Fruit fly (Drosophila melanogaster): Measurements from ENCODE around the gene CG3961.
A peak's percentile ranks its signal among the peaks of the same experiment; 100 is the strongest.

Gene CG3961

DNA sequence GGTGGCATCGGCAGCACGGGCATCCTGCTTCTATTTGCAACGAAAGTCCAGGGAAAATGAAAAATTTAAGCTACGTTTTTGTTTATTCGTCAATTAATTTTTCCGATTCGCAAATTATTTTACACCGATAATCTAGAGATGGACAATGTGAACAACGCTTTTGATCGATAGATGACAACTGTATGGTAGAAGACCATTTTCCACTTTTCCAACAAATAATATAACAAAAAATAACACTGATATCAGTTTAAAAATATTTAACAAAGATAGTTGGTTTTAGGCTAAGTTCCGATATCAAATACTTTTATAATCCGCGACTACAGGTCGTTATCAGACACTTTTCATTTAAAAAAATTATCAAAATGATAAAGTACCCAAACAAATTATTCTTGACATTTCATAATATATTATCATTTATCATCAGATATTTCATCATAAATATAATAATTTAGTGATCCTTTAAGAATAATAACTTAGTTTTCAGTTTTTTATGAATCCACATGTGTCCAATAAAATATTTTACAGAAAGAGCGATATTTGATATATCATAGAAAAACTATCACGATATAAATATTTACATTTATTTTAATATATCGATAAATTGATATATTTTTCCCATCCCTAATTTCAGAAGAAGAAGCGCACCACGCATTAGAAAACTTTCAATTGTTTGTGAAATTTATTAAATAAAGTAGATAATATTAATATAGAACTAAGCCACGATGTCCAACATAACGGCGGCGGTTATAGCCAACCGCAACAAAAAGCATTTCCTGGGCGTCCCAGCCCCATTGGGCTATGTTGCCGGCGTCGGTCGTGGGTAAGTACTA is 14.7 kb upstream of the CG3961 start, which contains the start of the genes CSN1b and Prp6 (continued):
- TF ChIP-seq trh (GFP tag; optimal IDR thresholded peaks at IDR 0.05) (no peak), CG8944 (GFP tag; optimal IDR thresholded peaks at IDR 0.05) (no peak), gsb (GFP tag; IDR thresholded peaks at IDR 0.05) (no peak), fd64A (GFP tag; optimal IDR thresholded peaks at IDR 0.05) (no peak), ara (GFP tag; IDR thresholded peaks at IDR 0.05) (no peak), CG7556 (GFP tag; optimal IDR thresholded peaks at IDR 0.05) (no peak), CG12071 (GFP tag; optimal IDR thresholded peaks at IDR 0.05) (no peak), CG6791 (GFP tag; IDR thresholded peaks at IDR 0.05; ENCODE audit: partially characterized antibody) (peak; percentile 57), prd (optimal IDR thresholded peaks at IDR 0.05) (no peak), prd (GFP tag; IDR thresholded peaks at IDR 0.05) (no peak), CG2120 (GFP tag; optimal IDR thresholded peaks at IDR 0.05) (no peak), CG10565 (GFP tag; optimal IDR thresholded peaks at IDR 0.05) (no peak), PHDP (tag; optimal IDR thresholded peaks at IDR 0.05) (no peak), Xrp1 (GFP tag; IDR thresholded peaks at IDR 0.05) (no peak), Drgx (GFP tag; IDR thresholded peaks at IDR 0.05) (no peak), sr (GFP tag; IDR thresholded peaks at IDR 0.05) (no peak), CG43689 (GFP tag; IDR thresholded peaks at IDR 0.05) (no peak), NC2α (GFP tag; optimal IDR thresholded peaks at IDR 0.05) (no peak), Sox102F (GFP tag; optimal IDR thresholded peaks at IDR 0.05) (no peak), CG11247 (GFP tag; IDR thresholded peaks at IDR 0.05) (no peak), slp2 (GFP tag; optimal IDR thresholded peaks at IDR 0.05) (no peak), CG17186 (GFP tag; optimal IDR thresholded peaks at IDR 0.05) (no peak), CG4360 (GFP tag; IDR thresholded peaks at IDR 0.05) (no peak), CG31224 (GFP tag; IDR thresholded peaks at IDR 0.05) (no peak), lbe (GFP tag; optimal IDR thresholded peaks at IDR 0.05) (no peak), CTCF (GFP tag; optimal IDR thresholded peaks at IDR 0.05) (no peak), fd102C (GFP tag; optimal IDR thresholded peaks at IDR 0.05) (no peak), CG11456 (GFP tag; IDR thresholded peaks at IDR 0.05) (no peak), cwo (GFP tag; optimal IDR thresholded peaks at IDR 0.05) (no peak), CG17912 (GFP tag; optimal IDR thresholded peaks at IDR 0.05) (no peak), Jarid2 (GFP tag; optimal IDR thresholded peaks at IDR 0.05) (no peak), H15 (GFP tag; IDR thresholded peaks at IDR 0.05) (no peak), Mad (GFP tag; optimal IDR thresholded peaks at IDR 0.05) (no peak), CG2875 (GFP tag; optimal IDR thresholded peaks at IDR 0.05) (no peak), Adf1 (GFP tag; IDR thresholded peaks at IDR 0.05) (no peak), CG2116 (GFP tag; optimal IDR thresholded peaks at IDR 0.05) (peak; percentile 52), B-H1 (GFP tag; IDR thresholded peaks at IDR 0.05) (no peak), CG13296 (GFP tag; optimal IDR thresholded peaks at IDR 0.05) (no peak), nerfin-1 (tag; optimal IDR thresholded peaks at IDR 0.05) (no peak), CG14860 (GFP tag; IDR thresholded peaks at IDR 0.05; ENCODE audit: partially characterized antibody) (0 out of 3 replicates have a peak, but pooled peaks have one; percentile 48), sima (GFP tag; optimal IDR thresholded peaks at IDR 0.05) (no peak), CG14441 (GFP tag; IDR thresholded peaks at IDR 0.05) (no peak), CG11085 (GFP tag; IDR thresholded peaks at IDR 0.05) (no peak), dimm (GFP tag; IDR thresholded peaks at IDR 0.05) (no peak), Ssrp (tag; optimal IDR thresholded peaks at IDR 0.05) (no peak), ro (GFP tag; IDR thresholded peaks at IDR 0.05) (no peak), Ets97D (GFP tag; optimal IDR thresholded peaks at IDR 0.05) (no peak), Dip3 (GFP tag; optimal IDR thresholded peaks at IDR 0.05) (no peak), BEAF-32 (GFP tag; optimal IDR thresholded peaks at IDR 0.05) (peak; percentile 74), shn (GFP tag; optimal IDR thresholded peaks at IDR 0.05) (no peak), toy (GFP tag; IDR thresholded peaks at IDR 0.05) (no peak), abd-A (tag; optimal IDR thresholded peaks at IDR 0.05) (no peak)

Measured in whole organism, embryonic.